Fruit fly (Drosophila melanogaster) whole organism, embryonic: ENCODE data around the gene Osi10b.

ENCODE experiments used
- Bgb ChIP-seq: fragments of 200-800 bp; sonication (Bioruptor generic); IDR thresholded peaks from 2 replicates; pipeline ENCODE4 v1.3.6; 2022; ENCODE audit warnings: missing biosample characterization, missing genetic modification characterization; ENCODE audit not compliant: partially characterized antibody
- BtbVII ChIP-seq: fragments of 200-800 bp; sonication (Bioruptor generic); optimal IDR thresholded peaks from 3 replicates; lab custom pipeline; 2017; ENCODE audit warnings: missing biosample characterization, mild to moderate bottlenecking, missing genetic modification characterization
- CG10543 ChIP-seq: fragments of 200-800 bp; sonication (Bioruptor generic); optimal IDR thresholded peaks from 3 replicates; lab custom pipeline; 2017; ENCODE audit warnings: missing biosample characterization, mild to moderate bottlenecking, missing genetic modification characterization, moderate library complexity
- CG10654 ChIP-seq: fragments of 200-800 bp; sonication (Bioruptor generic); optimal IDR thresholded peaks from 2 replicates; lab custom pipeline; 2016; ENCODE audit warnings: missing biosample characterization, missing genetic modification characterization
- CG11247 ChIP-seq: fragments of 200-800 bp; sonication (Bioruptor generic); IDR thresholded peaks from 2 replicates; pipeline ENCODE4 v1.3.6; 2022; ENCODE audit warnings: missing biosample characterization, missing genetic modification characterization
- CG11456 ChIP-seq: fragments of 200-800 bp; sonication (Bioruptor generic); IDR thresholded peaks from 3 replicates; pipeline ENCODE4 v1.3.6; 2022; ENCODE audit warnings: missing biosample characterization, missing genetic modification characterization
- CG11695 ChIP-seq: fragments of 200-800 bp; sonication (Bioruptor generic); IDR thresholded peaks from 3 replicates; pipeline ENCODE4 v1.3.6; 2022; ENCODE audit warnings: missing biosample characterization, missing genetic modification characterization
- CG1233 ChIP-seq: fragments of 200-800 bp; sonication (Bioruptor generic); optimal IDR thresholded peaks from 4 replicates; lab custom pipeline; 2018; ENCODE audit warnings: missing biosample characterization, mild to moderate bottlenecking, missing genetic modification characterization
- CG12744 ChIP-seq: fragments of 200-800 bp; sonication (Bioruptor generic); optimal IDR thresholded peaks from 2 replicates; lab custom pipeline; 2016; ENCODE audit warnings: missing biosample characterization, missing genetic modification characterization
- CG15514 ChIP-seq: fragments of 200-800 bp; sonication (Bioruptor generic); optimal IDR thresholded peaks from 3 replicates; lab custom pipeline; 2017; ENCODE audit warnings: missing biosample characterization, missing genetic modification characterization, mild to moderate bottlenecking, moderate library complexity, missing genetic modification reagents
- CG16863 ChIP-seq: fragments of 200-800 bp; sonication (Bioruptor generic); optimal IDR thresholded peaks from 3 replicates; lab custom pipeline; 2016; ENCODE audit warnings: missing biosample characterization, missing genetic modification characterization
- CG2129 ChIP-seq: fragments of 200-800 bp; sonication (Bioruptor generic); IDR thresholded peaks from 2 replicates; pipeline ENCODE4 v1.3.6; 2022; ENCODE audit warnings: missing biosample characterization, missing genetic modification characterization; ENCODE audit not compliant: partially characterized antibody
- CG6254 ChIP-seq: fragments of 200-800 bp; sonication (Bioruptor generic); optimal IDR thresholded peaks from 3 replicates; lab custom pipeline; 2017; ENCODE audit warnings: mild to moderate bottlenecking, missing biosample characterization, missing genetic modification reagents, missing genetic modification characterization
- CG6654 ChIP-seq: fragments of 200-800 bp; sonication (Bioruptor generic); optimal IDR thresholded peaks from 2 replicates; lab custom pipeline; 2017; ENCODE audit warnings: missing biosample characterization, mild to moderate bottlenecking, missing genetic modification characterization
- CG7963 ChIP-seq: fragments of 200-800 bp; sonication (Bioruptor generic); IDR thresholded peaks from 3 replicates; pipeline ENCODE4 v1.3.6; 2022; ENCODE audit warnings: missing biosample characterization, missing genetic modification characterization; ENCODE audit not compliant: partially characterized antibody
- CG8290 ChIP-seq, 3 experiments: fragments of 200-800 bp; sonication (Bioruptor generic); optimal IDR thresholded peaks; 2 replicates each; lab custom pipeline; 2016 to 2019; ENCODE audit warnings: missing biosample characterization in 3 of 3, missing genetic modification characterization in 3 of 3, mild to moderate bottlenecking in 2 of 3, moderate library complexity in 1 of 3
- CG9727 ChIP-seq: fragments of 200-800 bp; sonication (Bioruptor generic); optimal IDR thresholded peaks from 3 replicates; lab custom pipeline; 2017; ENCODE audit warnings: missing biosample characterization, mild to moderate bottlenecking, missing genetic modification characterization
- CG9932 ChIP-seq: fragments of 200-800 bp; sonication (Bioruptor generic); IDR thresholded peaks from 2 replicates; pipeline ENCODE4 v1.3.6; 2022; ENCODE audit warnings: missing biosample characterization, missing genetic modification characterization
- Drgx ChIP-seq: fragments of 200-800 bp; sonication (Bioruptor generic); IDR thresholded peaks from 2 replicates; pipeline ENCODE4 v1.3.6; 2022; ENCODE audit warnings: missing biosample characterization, missing genetic modification characterization
- Ets65A ChIP-seq: fragments of 200-800 bp; sonication (Bioruptor generic); peaks from one replicate; lab custom pipeline; 2016; ENCODE audit warnings: missing biosample characterization, missing genetic modification characterization
- HLH4C ChIP-seq: fragments of 200-800 bp; sonication (Bioruptor generic); IDR thresholded peaks from 3 replicates; pipeline ENCODE4 v1.3.6; 2022; ENCODE audit warnings: missing biosample characterization, missing genetic modification characterization; ENCODE audit not compliant: partially characterized antibody
- Hmx ChIP-seq: fragments of 200-800 bp; sonication (Bioruptor generic); optimal IDR thresholded peaks from 2 replicates; lab custom pipeline; 2016; ENCODE audit warnings: missing biosample characterization, missing genetic modification characterization
- Mes4 ChIP-seq: fragments of 200-800 bp; sonication (Bioruptor generic); optimal IDR thresholded peaks from 2 replicates; lab custom pipeline; 2016; ENCODE audit warnings: missing biosample characterization, missing genetic modification characterization
- Neu2 ChIP-seq: fragments of 200-800 bp; sonication (Bioruptor generic); optimal IDR thresholded peaks from 3 replicates; lab custom pipeline; 2016; ENCODE audit warnings: missing biosample characterization, missing genetic modification characterization, borderline replicate concordance
- Nf-YB ChIP-seq: fragments of 200-800 bp; sonication (Bioruptor generic); optimal IDR thresholded peaks from 3 replicates; lab custom pipeline; 2019; ENCODE audit warnings: missing biosample characterization, mild to moderate bottlenecking, missing genetic modification characterization, moderate library complexity
- Ssrp ChIP-seq: fragments of 200-800 bp; sonication (Bioruptor generic); optimal IDR thresholded peaks from 2 replicates; lab custom pipeline; 2018; ENCODE audit warnings: missing biosample characterization, mild to moderate bottlenecking, missing genetic modification characterization, moderate library complexity
- ci ChIP-seq: fragments of 200-800 bp; sonication (Bioruptor generic); IDR thresholded peaks from 3 replicates; pipeline ENCODE4 v1.3.6; 2022; ENCODE audit warnings: missing biosample characterization, missing genetic modification characterization
- crc ChIP-seq: fragments of 200-800 bp; sonication (Bioruptor generic); optimal IDR thresholded peaks from 2 replicates; lab custom pipeline; 2016; ENCODE audit warnings: missing biosample characterization, missing genetic modification characterization
- dan ChIP-seq: fragments of 200-800 bp; sonication (Bioruptor generic); IDR thresholded peaks from 2 replicates; pipeline ENCODE4 v1.3.6; 2022; ENCODE audit warnings: missing biosample characterization, missing genetic modification characterization
- hbn ChIP-seq: fragments of 200-800 bp; sonication (Bioruptor generic); IDR thresholded peaks from 2 replicates; pipeline ENCODE4 v1.3.6; 2022; ENCODE audit warnings: missing biosample characterization, missing genetic modification characterization; ENCODE audit not compliant: partially characterized antibody
- maf-S ChIP-seq: fragments of 200-800 bp; sonication (Bioruptor generic); optimal IDR thresholded peaks from 2 replicates; lab custom pipeline; 2016; ENCODE audit warnings: missing biosample characterization, missing genetic modification characterization
- oc ChIP-seq: fragments of 200-800 bp; sonication (Bioruptor generic); optimal IDR thresholded peaks from 2 replicates; lab custom pipeline; 2018; ENCODE audit warnings: missing biosample characterization, mild to moderate bottlenecking, missing genetic modification characterization, moderate library complexity
- pzg ChIP-seq: fragments of 200-800 bp; sonication (Bioruptor generic); optimal IDR thresholded peaks from 3 replicates; lab custom pipeline; 2018; ENCODE audit warnings: missing biosample characterization, mild to moderate bottlenecking, missing genetic modification characterization, moderate library complexity
- schlank ChIP-seq: fragments of 200-800 bp; sonication (Bioruptor generic); optimal IDR thresholded peaks from 2 replicates; lab custom pipeline; 2018; ENCODE audit warnings: missing biosample characterization, mild to moderate bottlenecking, missing genetic modification characterization
- sqz ChIP-seq: fragments of 200-800 bp; sonication (Bioruptor generic); optimal IDR thresholded peaks from 3 replicates; lab custom pipeline; 2018; ENCODE audit warnings: missing biosample characterization, mild to moderate bottlenecking, missing genetic modification characterization
- tap ChIP-seq: fragments of 200-800 bp; optimal IDR thresholded peaks from 3 replicates; lab custom pipeline; 2019; ENCODE audit warnings: missing biosample characterization, mild to moderate bottlenecking, missing genetic modification characterization, moderate library complexity
- vvl ChIP-seq: fragments of 200-800 bp; sonication (Bioruptor generic); IDR thresholded peaks from 2 replicates; pipeline ENCODE4 v1.3.6; 2022; ENCODE audit warnings: missing biosample characterization, missing genetic modification characterization
- wor ChIP-seq: fragments of 200-800 bp; sonication (Bioruptor generic); IDR thresholded peaks from 2 replicates; pipeline ENCODE4 v1.3.6; 2022; ENCODE audit warnings: missing biosample characterization, missing genetic modification characterization
- zen ChIP-seq: fragments of 200-800 bp; sonication (Bioruptor generic); optimal IDR thresholded peaks from 3 replicates; lab custom pipeline; 2018; ENCODE audit warnings: missing biosample characterization, mild to moderate bottlenecking, missing genetic modification characterization, moderate library complexity
- zen2 ChIP-seq: fragments of 200-800 bp; sonication (Bioruptor generic); IDR thresholded peaks from 3 replicates; pipeline ENCODE4 v1.3.6; 2022; ENCODE audit warnings: missing biosample characterization, missing genetic modification characterization; ENCODE audit not compliant: partially characterized antibody

The Osi10b gene

dm6 chr3R:6259837-6260236, 6.2 kb upstream of the Osi10b start, which contains the start of gene Osi9 (continued):
- TF ChIP-seq CG1233 (GFP tag; lab: Kevin White, UChicago) = no peak
- 0 out of 3 replicates have a peak, but pooled peaks have one; percentile 13 for TF ChIP-seq ci (GFP tag; lab: Robert Waterston, UW)
- no peak for TF ChIP-seq BtbVII (GFP tag; lab: Kevin White, UChicago)
- TF ChIP-seq Ets65A (GFP tag; lab: Kevin White, UChicago) = peak; percentile 40
- TF ChIP-seq CG8290 (GFP tag; optimal IDR thresholded peaks at IDR 0.05; lab: Kevin White, UChicago) = no peak
- no peak for TF ChIP-seq CG8290 (tag; optimal IDR thresholded peaks at IDR 0.05; lab: Kevin White, UChicago)
- no peak for TF ChIP-seq pzg (GFP tag; lab: Kevin White, UChicago)
- TF ChIP-seq Nf-YB = no peak
- TF ChIP-seq Neu2 (GFP tag; lab: Kevin White, UChicago) = no peak
- 0 out of 2 replicates have a peak, but pooled peaks have one; percentile 25 for TF ChIP-seq vvl (GFP tag; lab: Robert Waterston, UW)
- TF ChIP-seq crc (GFP tag; lab: Kevin White, UChicago) = no peak
- no peak for TF ChIP-seq HLH4C (GFP tag; lab: Robert Waterston, UW)
- TF ChIP-seq CG6254 (GFP tag; lab: Kevin White, UChicago) = no peak
- no peak for TF ChIP-seq CG11456
- TF ChIP-seq oc (tag; lab: Kevin White, UChicago) = no peak
- no peak for TF ChIP-seq CG6654 (GFP tag; lab: Kevin White, UChicago)
- no peak for TF ChIP-seq CG11695
- TF ChIP-seq zen = no peak
- TF ChIP-seq sqz (GFP tag; lab: Kevin White, UChicago) = no peak

dm6 chr3R:6263658-6264057, 2.3 kb upstream of the Osi10b start, which contains the start of gene Osi10a:
Osi10a (plus strand) TSS chr3R:6263958.
- TF ChIP-seq CG16863 (GFP tag; lab: Kevin White, UChicago) = no peak
- no peak for TF ChIP-seq Mes4 (GFP tag; lab: Kevin White, UChicago)
- no peak for TF ChIP-seq maf-S (GFP tag; lab: Kevin White, UChicago)
- no peak for TF ChIP-seq tap
- no peak for TF ChIP-seq Drgx (GFP tag; lab: Robert Waterston, UW)
- no peak for TF ChIP-seq CG11247 (GFP tag; lab: Robert Waterston, UW)
- no peak for TF ChIP-seq CG8290 (GFP tag; optimal IDR thresholded peaks at IDR 0.05; lab: Kevin White, UChicago)
- no peak for TF ChIP-seq CG8290 (tag; optimal IDR thresholded peaks at IDR 0.05; lab: Kevin White, UChicago)
- TF ChIP-seq CG12744 (GFP tag; lab: Kevin White, UChicago) = no peak
- TF ChIP-seq CG10543 (GFP tag; lab: Kevin White, UChicago) = no peak
- no peak for TF ChIP-seq Ssrp (tag; lab: Kevin White, UChicago)
- TF ChIP-seq zen2 (GFP tag; lab: Robert Waterston, UW) = no peak
- TF ChIP-seq wor (GFP tag; lab: Robert Waterston, UW) = no peak
- TF ChIP-seq Bgb (GFP tag; lab: Robert Waterston, UW) = no peak
- no peak for TF ChIP-seq CG10654 (GFP tag; lab: Kevin White, UChicago)
- no peak for TF ChIP-seq Hmx (GFP tag; lab: Kevin White, UChicago)
- TF ChIP-seq schlank (tag; lab: Kevin White, UChicago) = no peak

- TF ChIP-seq CG15514 (no peak), CG9727 (GFP tag; lab: Kevin White, UChicago) (no peak), CG2129 (GFP tag; lab: Robert Waterston, UW) (no peak), CG9932 (no peak), hbn (GFP tag; lab: Robert Waterston, UW) (no peak), CG7963 (GFP tag; lab: Robert Waterston, UW) (no peak), dan (no peak)
Observed at dm6 chr3R:6268657-6269056, 2.7 kb downstream of the Osi10b start, which contains the start of gene Osi11. Osi11 (minus strand) TSS chr3R:6268757.
